ENCODE assay signal across 1 fruit fly cellular context in the genomic region with DNA sequence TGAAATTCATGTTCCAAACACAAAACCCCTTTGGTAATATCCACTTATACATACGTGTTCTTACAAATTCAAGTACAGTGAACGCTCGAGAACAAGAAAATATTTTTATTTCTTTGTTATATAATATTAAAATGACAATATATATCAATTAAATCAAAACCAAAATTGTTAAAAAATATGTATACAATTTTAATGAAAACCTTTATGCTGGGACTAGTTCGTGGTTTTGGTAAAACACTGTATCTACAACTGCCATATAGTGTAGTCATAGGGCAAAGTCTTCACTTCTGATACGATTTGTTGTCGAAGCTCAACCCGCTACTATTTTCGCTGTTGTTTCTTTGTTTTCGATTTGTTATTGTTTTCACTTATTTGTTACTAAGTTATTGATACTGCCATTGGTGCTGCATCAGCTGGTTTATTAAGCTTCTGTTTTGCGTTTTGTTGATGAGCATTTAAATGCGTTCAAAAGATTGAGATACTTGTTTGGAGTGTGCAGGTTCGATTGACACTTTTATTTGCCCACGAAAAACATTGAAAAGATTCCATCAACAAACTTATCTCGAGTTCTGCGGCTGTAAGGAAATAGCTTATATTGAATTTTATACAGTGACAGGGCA.
TF ChIP-seq lines count a peak whose summit lies in the region.

No protein-coding gene starts in this region.

TF ChIP-seq in whole organism, embryonic, 481 proteins besides CTCF, POLR2A, EP300 and RAD21 (continued from another document):
- TF ChIP-seq Dbx (GFP tag; IDR thresholded peaks at IDR 0.05; lab: Robert Waterston, UW) (peak; percentile 52; the same call in 2 of the 3 replicates), trh (GFP tag; optimal IDR thresholded peaks at IDR 0.05; lab: Kevin White, UChicago) (no peak), CG8290 (GFP tag; optimal IDR thresholded peaks at IDR 0.05; lab: Kevin White, UChicago) (no peak), CG8290 (tag; optimal IDR thresholded peaks at IDR 0.05; lab: Kevin White, UChicago) (no peak), da (GFP tag; optimal IDR thresholded peaks at IDR 0.05; lab: Kevin White, UChicago) (no peak), E2f2 (GFP tag; IDR thresholded peaks at IDR 0.05; lab: Robert Waterston, UW) (peak; percentile 35; the same call in 1 of the 2 replicates), H2.0 (GFP tag; IDR thresholded peaks at IDR 0.05; lab: Robert Waterston, UW) (peak; percentile 35), ken (GFP tag; IDR thresholded peaks at IDR 0.05; lab: Robert Waterston, UW) (peak; percentile 5; the same call in 1 of the 3 replicates), CG9932 (GFP tag; IDR thresholded peaks at IDR 0.05; lab: Robert Waterston, UW) (peak; percentile 82), CG30403 (GFP tag; optimal IDR thresholded peaks at IDR 0.05; lab: Kevin White, UChicago) (peak; percentile 27), pan (optimal IDR thresholded peaks at IDR 0.05; lab: Kevin White, UChicago) (no peak), pan (GFP tag; optimal IDR thresholded peaks at IDR 0.05 in 1 of 2, IDR thresholded peaks at IDR 0.05 in 1 of 2) (peak in 1 of 2 experiments; percentile 55), CG8924 (tag; optimal IDR thresholded peaks at IDR 0.05; lab: Kevin White, UChicago) (peak; percentile 61), Mad (GFP tag; optimal IDR thresholded peaks at IDR 0.05; lab: Kevin White, UChicago) (no peak), hth (optimal IDR thresholded peaks at IDR 0.05; lab: Kevin White, UChicago) (no peak), CG5180 (GFP tag; optimal IDR thresholded peaks at IDR 0.05; lab: Kevin White, UChicago) (no peak), Atf6 (GFP tag; IDR thresholded peaks at IDR 0.05; lab: Robert Waterston, UW) (peak; percentile 74), CG32767 (GFP tag; IDR thresholded peaks at IDR 0.05; lab: Robert Waterston, UW) (peak; percentile 21; the same call in 1 of the 2 replicates), CG15269 (tag; optimal IDR thresholded peaks at IDR 0.05; lab: Kevin White, UChicago) (peak; percentile 64), CG32532 (GFP tag; IDR thresholded peaks at IDR 0.05; lab: Robert Waterston, UW) (peak; percentile 77), Fer3 (tag; optimal IDR thresholded peaks at IDR 0.05; lab: Kevin White, UChicago) (peak; percentile 62), Dip2 (GFP tag; IDR thresholded peaks at IDR 0.05; lab: Robert Waterston, UW) (no peak), pb (GFP tag; optimal IDR thresholded peaks at IDR 0.05; lab: Kevin White, UChicago) (no peak), sens (GFP tag; lab: Kevin White, UChicago) (peak; percentile 26), danr (GFP tag; IDR thresholded peaks at IDR 0.05; lab: Robert Waterston, UW) (no peak), CG13624 (GFP tag; optimal IDR thresholded peaks at IDR 0.05; lab: Kevin White, UChicago) (no peak), Xrp1 (GFP tag; IDR thresholded peaks at IDR 0.05; lab: Robert Waterston, UW) (peak; percentile 30; the same call in 1 of the 2 replicates), CG6813 (GFP tag; optimal IDR thresholded peaks at IDR 0.05; lab: Kevin White, UChicago) (no peak), salm (tag; optimal IDR thresholded peaks at IDR 0.05; lab: Kevin White, UChicago) (no peak), CG13296 (GFP tag; optimal IDR thresholded peaks at IDR 0.05; lab: Kevin White, UChicago) (peak; percentile 41), CG14441 (GFP tag; IDR thresholded peaks at IDR 0.05; lab: Robert Waterston, UW) (peak; percentile 56; the same call in 1 of the 2 replicates), CG7556 (GFP tag; optimal IDR thresholded peaks at IDR 0.05; lab: Kevin White, UChicago) (peak; percentile 44), ranshi (GFP tag; IDR thresholded peaks at IDR 0.05; lab: Robert Waterston, UW) (peak; percentile 38), ham (GFP tag; IDR thresholded peaks at IDR 0.05; lab: Robert Waterston, UW) (no peak), vnd (GFP tag; IDR thresholded peaks at IDR 0.05; lab: Robert Waterston, UW; ENCODE audit: partially characterized antibody) (no peak), CG11560 (tag; IDR thresholded peaks at IDR 0.05; lab: Robert Waterston, UW) (no peak), gcm (GFP tag; optimal IDR thresholded peaks at IDR 0.05; lab: Kevin White, UChicago) (no peak), caup (GFP tag; optimal IDR thresholded peaks at IDR 0.05; lab: Kevin White, UChicago; ENCODE audit: severe bottlenecking) (peak; percentile 14), CG12299 (tag; optimal IDR thresholded peaks at IDR 0.05; lab: Kevin White, UChicago) (peak; percentile 28), prd (optimal IDR thresholded peaks at IDR 0.05; lab: Kevin White, UChicago) (no peak), prd (GFP tag; IDR thresholded peaks at IDR 0.05; lab: Robert Waterston, UW) (peak; percentile 52; the same call in 1 of the 3 replicates), CG34224 (GFP tag; IDR thresholded peaks at IDR 0.05; lab: Robert Waterston, UW; ENCODE audit: partially characterized antibody) (no peak), ac (GFP tag; optimal IDR thresholded peaks at IDR 0.05; lab: Kevin White, UChicago) (no peak), YL-1 (GFP tag; optimal IDR thresholded peaks at IDR 0.05; lab: Kevin White, UChicago) (no peak), C15 (GFP tag; IDR thresholded peaks at IDR 0.05; lab: Robert Waterston, UW) (0 out of 3 replicates have a peak, but pooled peaks have one; percentile 47), lola (GFP tag; optimal IDR thresholded peaks at IDR 0.05; lab: Kevin White, UChicago) (no peak), Taf1 (GFP tag; IDR thresholded peaks at IDR 0.05; lab: Robert Waterston, UW) (peak; percentile 74), tin (GFP tag; optimal IDR thresholded peaks at IDR 0.05; lab: Kevin White, UChicago) (peak; percentile 22), org-1 (GFP tag; optimal IDR thresholded peaks at IDR 0.05; lab: Kevin White, UChicago) (peak; percentile 24), nom (GFP tag; optimal IDR thresholded peaks at IDR 0.05; lab: Kevin White, UChicago) (peak; percentile 70), NC2β (GFP tag; optimal IDR thresholded peaks at IDR 0.05; lab: Kevin White, UChicago) (no peak), CG4730 (GFP tag; IDR thresholded peaks at IDR 0.05; lab: Robert Waterston, UW) (peak; percentile 49; the same call in 1 of the 2 replicates), tgo (GFP tag; IDR thresholded peaks at IDR 0.05; lab: Robert Waterston, UW) (peak; percentile 64; the same call in 2 of the 3 replicates), fd3F (GFP tag; optimal IDR thresholded peaks at IDR 0.05; lab: Kevin White, UChicago) (peak; percentile 25), Fer2 (tag; optimal IDR thresholded peaks at IDR 0.05; lab: Kevin White, UChicago) (no peak), CG2875 (GFP tag; optimal IDR thresholded peaks at IDR 0.05; lab: Kevin White, UChicago) (no peak), Drgx (GFP tag; IDR thresholded peaks at IDR 0.05; lab: Robert Waterston, UW) (peak; percentile 66), Max (GFP tag; optimal IDR thresholded peaks at IDR 0.05; lab: Kevin White, UChicago) (no peak), gsb (GFP tag; IDR thresholded peaks at IDR 0.05; lab: Robert Waterston, UW) (peak; percentile 24; the same call in 1 of the 2 replicates), CG3407 (GFP tag; optimal IDR thresholded peaks at IDR 0.05; lab: Kevin White, UChicago) (no peak), CG4854 (GFP tag; optimal IDR thresholded peaks at IDR 0.05; lab: Kevin White, UChicago) (no peak), cas (GFP tag; IDR thresholded peaks at IDR 0.05; lab: Robert Waterston, UW) (0 out of 2 replicates have a peak, but pooled peaks have one; percentile 26), ssp (GFP tag; IDR thresholded peaks at IDR 0.05; lab: Robert Waterston, UW) (no peak), CG7372 (GFP tag; IDR thresholded peaks at IDR 0.05; lab: Robert Waterston, UW) (peak; percentile 55; the same call in 1 of the 2 replicates), dysf (GFP tag; IDR thresholded peaks at IDR 0.05; lab: Robert Waterston, UW) (peak; percentile 67), CG6765 (GFP tag; optimal IDR thresholded peaks at IDR 0.05; lab: Kevin White, UChicago) (peak; percentile 2), CrebB (tag; optimal IDR thresholded peaks at IDR 0.05; lab: Kevin White, UChicago) (peak; percentile 29), CG16779 (GFP tag; IDR thresholded peaks at IDR 0.05; lab: Robert Waterston, UW) (no peak), emc (GFP tag; optimal IDR thresholded peaks at IDR 0.05; lab: Kevin White, UChicago) (no peak), CG11695 (GFP tag; IDR thresholded peaks at IDR 0.05; lab: Robert Waterston, UW) (peak; percentile 77), sob (GFP tag; IDR thresholded peaks at IDR 0.05; lab: Robert Waterston, UW) (0 out of 2 replicates have a peak, but pooled peaks have one; percentile 36), PHDP (tag; optimal IDR thresholded peaks at IDR 0.05; lab: Kevin White, UChicago) (peak; percentile 43), Six4 (GFP tag; optimal IDR thresholded peaks at IDR 0.05; lab: Kevin White, UChicago) (no peak), lmd (GFP tag; IDR thresholded peaks at IDR 0.05; lab: Robert Waterston, UW) (peak; percentile 61), HHEX (GFP tag; optimal IDR thresholded peaks at IDR 0.05; lab: Kevin White, UChicago) (no peak), CG16813 (GFP tag; IDR thresholded peaks at IDR 0.05; lab: Robert Waterston, UW; ENCODE audit: partially characterized antibody) (no peak), CG18476 (GFP tag; optimal IDR thresholded peaks at IDR 0.05; lab: Kevin White, UChicago) (no peak), Mrtf (GFP tag; IDR thresholded peaks at IDR 0.05; lab: Robert Waterston, UW) (no peak), CG3281 (GFP tag; optimal IDR thresholded peaks at IDR 0.05; lab: Kevin White, UChicago) (peak; percentile 13), CG2678 (tag; optimal IDR thresholded peaks at IDR 0.05; lab: Kevin White, UChicago) (peak; percentile 66), inv (GFP tag; IDR thresholded peaks at IDR 0.05; lab: Robert Waterston, UW; ENCODE audit: partially characterized antibody) (no peak), CoRest (tag; optimal IDR thresholded peaks at IDR 0.05; lab: Kevin White, UChicago) (peak; percentile 20), lab (GFP tag; optimal IDR thresholded peaks at IDR 0.05; lab: Kevin White, UChicago) (peak; percentile 62), CG7839 (tag; optimal IDR thresholded peaks at IDR 0.05; lab: Kevin White, UChicago) (peak; percentile 42), Poxn (GFP tag; IDR thresholded peaks at IDR 0.05; lab: Robert Waterston, UW) (peak; percentile 54; the same call in 1 of the 2 replicates), CG15514 (GFP tag; optimal IDR thresholded peaks at IDR 0.05; lab: Kevin White, UChicago) (no peak), CG17328 (GFP tag; IDR thresholded peaks at IDR 0.05; lab: Robert Waterston, UW) (peak; percentile 49; the same call in 1 of the 2 replicates), CG10979 (tag; optimal IDR thresholded peaks at IDR 0.05; lab: Kevin White, UChicago) (no peak), CG30431 (GFP tag; optimal IDR thresholded peaks at IDR 0.05; lab: Kevin White, UChicago) (no peak), odd (GFP tag; optimal IDR thresholded peaks at IDR 0.05; lab: Kevin White, UChicago) (no peak), ttk (GFP tag; IDR thresholded peaks at IDR 0.05; lab: Robert Waterston, UW) (peak; percentile 48; the same call in 1 of the 2 replicates), dpn (GFP tag; optimal IDR thresholded peaks at IDR 0.05; lab: Kevin White, UChicago) (peak in 1 of 2 experiments; percentile 48), CG15601 (tag; optimal IDR thresholded peaks at IDR 0.05; lab: Kevin White, UChicago) (peak; percentile 21), CG2120 (GFP tag; optimal IDR thresholded peaks at IDR 0.05; lab: Kevin White, UChicago) (peak; percentile 28), bowl (GFP tag; IDR thresholded peaks at IDR 0.05; lab: Robert Waterston, UW) (0 out of 2 replicates have a peak, but pooled peaks have one; percentile 32), CG6683 (GFP tag; optimal IDR thresholded peaks at IDR 0.05; lab: Kevin White, UChicago) (no peak), CG31224 (GFP tag; IDR thresholded peaks at IDR 0.05; lab: Robert Waterston, UW) (peak; percentile 19; the same call in 1 of the 2 replicates), CG2712 (tag; optimal IDR thresholded peaks at IDR 0.05; lab: Kevin White, UChicago) (peak; percentile 41), ap (GFP tag; IDR thresholded peaks at IDR 0.05; lab: Robert Waterston, UW) (0 out of 2 replicates have a peak, but pooled peaks have one; percentile 22), CG18619 (GFP tag; optimal IDR thresholded peaks at IDR 0.05; lab: Kevin White, UChicago) (no peak), br (optimal IDR thresholded peaks at IDR 0.05; lab: Kevin White, UChicago) (no peak), Hr51 (GFP tag; optimal IDR thresholded peaks at IDR 0.05; lab: Kevin White, UChicago) (peak in 1 of 2 experiments; percentile 28), Oaz (GFP tag; IDR thresholded peaks at IDR 0.05; lab: Robert Waterston, UW) (no peak), ind (GFP tag; optimal IDR thresholded peaks at IDR 0.05; lab: Kevin White, UChicago) (peak; percentile 6), CG17359 (tag; optimal IDR thresholded peaks at IDR 0.05; lab: Kevin White, UChicago) (peak; percentile 36), exex (tag; optimal IDR thresholded peaks at IDR 0.05; lab: Kevin White, UChicago) (no peak), hkb (optimal IDR thresholded peaks at IDR 0.05; lab: Kevin White, UChicago) (no peak), hkb (GFP tag; IDR thresholded peaks at IDR 0.05; lab: Robert Waterston, UW) (peak; percentile 35), CG11093 (GFP tag; IDR thresholded peaks at IDR 0.05; lab: Robert Waterston, UW) (no peak), bsh (GFP tag; optimal IDR thresholded peaks at IDR 0.05; lab: Kevin White, UChicago) (peak; percentile 26 to 45)
